Worm (Caenorhabditis elegans): ENCODE results near the gene C01G5.25.

DNA sequence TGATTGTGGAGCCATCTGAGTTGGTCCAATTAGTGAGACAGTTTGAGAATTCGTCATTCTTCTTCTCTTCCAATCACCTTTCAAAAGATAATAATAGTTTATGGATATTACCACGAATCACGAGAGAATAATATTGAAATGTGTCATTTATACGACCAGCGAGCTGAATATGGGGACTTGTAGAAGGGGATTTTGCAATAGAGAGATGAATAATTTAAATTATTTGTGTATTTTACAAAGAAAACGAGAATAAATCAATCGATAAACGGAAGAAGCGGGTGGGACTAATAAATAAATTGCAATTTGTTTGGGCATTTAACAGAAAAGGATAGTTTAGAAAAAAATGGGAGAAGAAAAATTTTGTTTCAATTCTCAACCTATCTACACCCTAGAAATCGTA, 41.1 kb downstream of the C01G5.25 start, which contains the start of gene odr-8:
- TF ChIP-seq hmg-4 (GFP tag; optimal IDR thresholded peaks at IDR 0.05) (no peak), F13C5.2 (tag; optimal IDR thresholded peaks at IDR 0.05) (no peak), tra-4 (tag; optimal IDR thresholded peaks at IDR 0.05) (no peak), ama-1 (optimal IDR thresholded peaks at IDR 0.05) (no peak), aly-1 (tag; optimal IDR thresholded peaks at IDR 0.05) (no peak), scrt-1 (GFP tag; IDR thresholded peaks at IDR 0.05) (no peak), ceh-36 (tag; optimal IDR thresholded peaks at IDR 0.05) (no peak), pes-1 (GFP tag; IDR thresholded peaks at IDR 0.05) (no peak)
